Fruit fly (Drosophila melanogaster) whole organism, embryonic: ENCODE data around the gene ninaG.

Experiments used
- ATbp ChIP-seq: fragments of 200-800 bp; sonication (Bioruptor generic); optimal IDR thresholded peaks from 2 replicates; lab custom pipeline; 2017; ENCODE audit warnings: missing biosample characterization, mild to moderate bottlenecking, missing genetic modification characterization, missing genetic modification reagents
- Asciz ChIP-seq: fragments of 200-800 bp; sonication (Bioruptor generic); optimal IDR thresholded peaks from 2 replicates; lab custom pipeline; 2017; ENCODE audit warnings: missing biosample characterization, mild to moderate bottlenecking, missing genetic modification characterization, missing genetic modification reagents
- Awh ChIP-seq: fragments of 200-800 bp; sonication (Bioruptor generic); IDR thresholded peaks from 2 replicates; pipeline ENCODE4, ENCODE4 v1.3.6; 2022; ENCODE audit warnings: missing biosample characterization, missing genetic modification characterization
- B-H2 ChIP-seq: fragments of 200-800 bp; sonication (Bioruptor generic); optimal IDR thresholded peaks from 2 replicates; lab custom pipeline; 2018; ENCODE audit warnings: missing biosample characterization, mild to moderate bottlenecking, missing genetic modification characterization
- Bgb ChIP-seq: fragments of 200-800 bp; sonication (Bioruptor generic); IDR thresholded peaks from 2 replicates; pipeline ENCODE4 v1.3.6; 2022; ENCODE audit warnings: missing biosample characterization, missing genetic modification characterization; ENCODE audit not compliant: partially characterized antibody
- Blimp-1 ChIP-seq: fragments of 200-800 bp; sonication (Bioruptor generic); optimal IDR thresholded peaks from 3 replicates; lab custom pipeline; 2018; ENCODE audit warnings: missing biosample characterization, missing genetic modification characterization, mild to moderate bottlenecking, moderate library complexity, missing genetic modification reagents
- CG10959 ChIP-seq: fragments of 200-800 bp; sonication (Bioruptor generic); IDR thresholded peaks from 2 replicates; pipeline ENCODE4 v1.3.6; 2022; ENCODE audit warnings: missing biosample characterization, missing genetic modification characterization
- CG12219 ChIP-seq: fragments of 200-800 bp; sonication (Bioruptor generic); optimal IDR thresholded peaks from 3 replicates; lab custom pipeline; 2018; ENCODE audit warnings: missing biosample characterization, mild to moderate bottlenecking, missing genetic modification characterization
- CG12744 ChIP-seq: fragments of 200-800 bp; sonication (Bioruptor generic); optimal IDR thresholded peaks from 2 replicates; lab custom pipeline; 2016; ENCODE audit warnings: missing biosample characterization, missing genetic modification characterization
- CG13775 ChIP-seq: fragments of 200-800 bp; sonication (Bioruptor generic); optimal IDR thresholded peaks from 3 replicates; lab custom pipeline; 2017; ENCODE audit warnings: missing biosample characterization, mild to moderate bottlenecking, missing genetic modification characterization
- CG15269 ChIP-seq: fragments of 200-800 bp; sonication (Bioruptor generic); optimal IDR thresholded peaks from 2 replicates; lab custom pipeline; 2018; ENCODE audit warnings: missing biosample characterization, mild to moderate bottlenecking, missing genetic modification characterization, moderate library complexity
- CG15479 ChIP-seq: fragments of 200-800 bp; sonication (Bioruptor generic); optimal IDR thresholded peaks from 3 replicates; lab custom pipeline; 2019; ENCODE audit warnings: missing biosample characterization, mild to moderate bottlenecking, missing genetic modification characterization, moderate library complexity
- CG15514 ChIP-seq: fragments of 200-800 bp; sonication (Bioruptor generic); optimal IDR thresholded peaks from 3 replicates; lab custom pipeline; 2017; ENCODE audit warnings: missing biosample characterization, missing genetic modification characterization, mild to moderate bottlenecking, moderate library complexity, missing genetic modification reagents
- CG1647 ChIP-seq: fragments of 200-800 bp; sonication (Bioruptor generic); optimal IDR thresholded peaks from 3 replicates; lab custom pipeline; 2016; ENCODE audit warnings: missing biosample characterization, missing genetic modification characterization
- CG16813 ChIP-seq: fragments of 200-800 bp; sonication (Bioruptor generic); IDR thresholded peaks from 3 replicates; pipeline ENCODE4 v1.3.6; 2022; ENCODE audit warnings: missing biosample characterization, missing genetic modification characterization; ENCODE audit not compliant: partially characterized antibody
- CG1832 ChIP-seq: fragments of 200-800 bp; sonication (Bioruptor generic); optimal IDR thresholded peaks from 2 replicates; lab custom pipeline; 2017; ENCODE audit warnings: missing biosample characterization, mild to moderate bottlenecking, missing genetic modification characterization, inconsistent platforms
- CG2116 ChIP-seq: fragments of 200-800 bp; sonication (Bioruptor generic); optimal IDR thresholded peaks from 3 replicates; lab custom pipeline; 2018; ENCODE audit warnings: missing biosample characterization, mild to moderate bottlenecking, missing genetic modification characterization
- CG2129 ChIP-seq: fragments of 200-800 bp; sonication (Bioruptor generic); IDR thresholded peaks from 2 replicates; pipeline ENCODE4 v1.3.6; 2022; ENCODE audit warnings: missing biosample characterization, missing genetic modification characterization; ENCODE audit not compliant: partially characterized antibody
- CG2678 ChIP-seq: fragments of 200-800 bp; sonication (Bioruptor generic); optimal IDR thresholded peaks from 3 replicates; lab custom pipeline; 2019; ENCODE audit warnings: missing biosample characterization, mild to moderate bottlenecking, missing genetic modification characterization, moderate library complexity
- CG43689 ChIP-seq: fragments of 200-800 bp; sonication (Bioruptor generic); IDR thresholded peaks from 2 replicates; pipeline ENCODE4 v1.3.6; 2022; ENCODE audit warnings: missing biosample characterization, missing genetic modification characterization
- CG7745 ChIP-seq: fragments of 200-800 bp; sonication (Bioruptor generic); optimal IDR thresholded peaks from 2 replicates; lab custom pipeline; 2018; ENCODE audit warnings: missing biosample characterization, mild to moderate bottlenecking, missing genetic modification characterization, moderate library complexity
- CG8290 ChIP-seq, 3 experiments: fragments of 200-800 bp; sonication (Bioruptor generic); optimal IDR thresholded peaks; 2 replicates each; lab custom pipeline; 2016 to 2019; ENCODE audit warnings: missing biosample characterization in 3 of 3, missing genetic modification characterization in 3 of 3, mild to moderate bottlenecking in 2 of 3, moderate library complexity in 1 of 3
- Chrac-16 ChIP-seq: fragments of 200-800 bp; sonication (Bioruptor generic); optimal IDR thresholded peaks from 3 replicates; lab custom pipeline; 2016; ENCODE audit warnings: missing biosample characterization, missing genetic modification characterization
- CrebB ChIP-seq: fragments of 200-800 bp; sonication (Bioruptor generic); optimal IDR thresholded peaks from 3 replicates; lab custom pipeline; 2018; ENCODE audit warnings: missing biosample characterization, mild to moderate bottlenecking, missing genetic modification characterization
- Dad ChIP-seq: fragments of 200-800 bp; sonication (Bioruptor generic); optimal IDR thresholded peaks from 3 replicates; lab custom pipeline; 2016; ENCODE audit warnings: missing biosample characterization, missing genetic modification characterization
- Doc3 ChIP-seq: fragments of 200-800 bp; sonication (Bioruptor generic); IDR thresholded peaks from 3 replicates; pipeline ENCODE4 v1.3.6; 2022; ENCODE audit warnings: missing biosample characterization, missing genetic modification characterization; ENCODE audit not compliant: partially characterized antibody
- HmgD ChIP-seq: fragments of 200-800 bp; sonication (Bioruptor generic); optimal IDR thresholded peaks from 3 replicates; lab custom pipeline; 2016; ENCODE audit warnings: missing biosample characterization, missing genetic modification characterization
- Mad ChIP-seq: fragments of 200-800 bp; sonication (Bioruptor generic); optimal IDR thresholded peaks from 2 replicates; lab custom pipeline; 2016; ENCODE audit warnings: missing biosample characterization, missing genetic modification characterization
- Meics ChIP-seq: fragments of 200-800 bp; sonication (Bioruptor generic); optimal IDR thresholded peaks from 2 replicates; lab custom pipeline; 2017; ENCODE audit warnings: missing biosample characterization, mild to moderate bottlenecking, missing genetic modification characterization
- NFAT ChIP-seq: fragments of 200-800 bp; sonication (Bioruptor generic); IDR thresholded peaks from 2 replicates; pipeline ENCODE4 v1.3.6; 2022; ENCODE audit warnings: missing biosample characterization, missing genetic modification characterization
- Neu2 ChIP-seq: fragments of 200-800 bp; sonication (Bioruptor generic); optimal IDR thresholded peaks from 3 replicates; lab custom pipeline; 2016; ENCODE audit warnings: missing biosample characterization, missing genetic modification characterization, borderline replicate concordance
- Nf-YA ChIP-seq: fragments of 200-800 bp; sonication (Bioruptor generic); IDR thresholded peaks from 2 replicates; pipeline ENCODE4 v1.3.6; 2022; ENCODE audit warnings: missing biosample characterization, missing genetic modification characterization
- Poxn ChIP-seq: fragments of 200-800 bp; sonication (Bioruptor generic); IDR thresholded peaks from 2 replicates; pipeline ENCODE4 v1.3.6; 2022; ENCODE audit warnings: missing biosample characterization, missing genetic modification characterization
- Sox100B ChIP-seq: fragments of 200-800 bp; sonication (Bioruptor generic); optimal IDR thresholded peaks from 3 replicates; lab custom pipeline; 2018; ENCODE audit warnings: missing biosample characterization, mild to moderate bottlenecking, missing genetic modification characterization
- Spps ChIP-seq: fragments of 200-800 bp; sonication (Bioruptor generic); optimal IDR thresholded peaks from 2 replicates; lab custom pipeline; 2018; ENCODE audit warnings: missing biosample characterization, mild to moderate bottlenecking, missing genetic modification characterization
- Trl ChIP-seq, 3 experiments: fragments of >200 bp in 2 of 3; fragments of 200-800 bp in 1 of 3; sonication (Bioruptor generic) in 1 of 3; optimal IDR thresholded peaks; 2 replicates in 1 of 3; 3 replicates in 2 of 3; lab custom pipeline; 2016 to 2017; ENCODE audit warnings: missing biosample characterization in 1 of 3, missing genetic modification characterization in 1 of 3
- abd-A ChIP-seq: fragments of 200-800 bp; sonication (Bioruptor generic); optimal IDR thresholded peaks from 3 replicates; lab custom pipeline; 2019; ENCODE audit warnings: missing biosample characterization, mild to moderate bottlenecking, missing genetic modification characterization, moderate library complexity
- btn ChIP-seq: fragments of 200-800 bp; sonication (Bioruptor generic); optimal IDR thresholded peaks from 2 replicates; lab custom pipeline; 2016; ENCODE audit warnings: missing biosample characterization, missing genetic modification characterization
- ci ChIP-seq: fragments of 200-800 bp; sonication (Bioruptor generic); IDR thresholded peaks from 3 replicates; pipeline ENCODE4 v1.3.6; 2022; ENCODE audit warnings: missing biosample characterization, missing genetic modification characterization
- crc ChIP-seq: fragments of 200-800 bp; sonication (Bioruptor generic); optimal IDR thresholded peaks from 2 replicates; lab custom pipeline; 2016; ENCODE audit warnings: missing biosample characterization, missing genetic modification characterization
- emc ChIP-seq: fragments of 200-800 bp; sonication (Bioruptor generic); optimal IDR thresholded peaks from 2 replicates; lab custom pipeline; 2016; ENCODE audit warnings: missing biosample characterization, missing genetic modification characterization
- esg ChIP-seq: fragments of 200-800 bp; sonication (Bioruptor generic); conservative IDR thresholded peaks from 2 replicates; pipeline ENCODE4 v1.3.6; 2022; ENCODE audit warnings: missing biosample characterization, missing genetic modification characterization
- gem ChIP-seq: fragments of 200-800 bp; sonication (Bioruptor generic); optimal IDR thresholded peaks from 2 replicates; lab custom pipeline; 2019; ENCODE audit warnings: missing biosample characterization, mild to moderate bottlenecking, missing genetic modification characterization, moderate library complexity
- lola ChIP-seq, 3 experiments: fragments of >200 bp in 2 of 3; fragments of 200-800 bp in 1 of 3; sonication (Bioruptor generic) in 1 of 3; optimal IDR thresholded peaks; 2 replicates each; lab custom pipeline; 2017 to 2019; ENCODE audit warnings: missing biosample characterization in 3 of 3, missing genetic modification characterization in 3 of 3, mild to moderate bottlenecking in 1 of 3, moderate library complexity in 1 of 3
- lov ChIP-seq, 2 experiments: fragments of 200-800 bp in 1 of 2; fragments of >200 bp in 1 of 2; sonication (Bioruptor generic) in 1 of 2; IDR thresholded peaks in 1 of 2; optimal IDR thresholded peaks in 1 of 2; 2 replicates in 1 of 2; 3 replicates in 1 of 2; pipeline versions ENCODE4 v1.3.6 to Lab custom; 2017 to 2022; ENCODE audit warnings: missing biosample characterization in 1 of 2, missing genetic modification characterization in 1 of 2
- wek ChIP-seq: fragments of 200-800 bp; sonication (Bioruptor generic); optimal IDR thresholded peaks from 3 replicates; lab custom pipeline; 2018; ENCODE audit warnings: missing biosample characterization, mild to moderate bottlenecking, missing genetic modification characterization, moderate library complexity
- zen ChIP-seq: fragments of 200-800 bp; sonication (Bioruptor generic); optimal IDR thresholded peaks from 3 replicates; lab custom pipeline; 2018; ENCODE audit warnings: missing biosample characterization, mild to moderate bottlenecking, missing genetic modification characterization, moderate library complexity

The ninaG gene

dm6 chr3R:11421643-11422122, at the start of gene ninaG, which contains the start of gene Sptz (continued):
- peak; percentile 96 for TF ChIP-seq esg (GFP tag; lab: Robert Waterston, UW)
- peak; percentile 88 for TF ChIP-seq Awh (GFP tag; lab: Robert Waterston, UW)
- TF ChIP-seq CG7745 = no peak
- peak; percentile 95 for TF ChIP-seq Mad
- peak; percentile 96 for TF ChIP-seq Chrac-16 (GFP tag; lab: Kevin White, UChicago)
- no peak for TF ChIP-seq wek (GFP tag; lab: Kevin White, UChicago)
- TF ChIP-seq HmgD (GFP tag; lab: Kevin White, UChicago) = peak; percentile 86
- TF ChIP-seq CrebB = peak; percentile 77
- peak; percentile 93 for TF ChIP-seq CG15514 (GFP tag; lab: Kevin White, UChicago)
- peak; percentile 30 for TF ChIP-seq CG15479
- TF ChIP-seq abd-A = no peak
- TF ChIP-seq Doc3 = no peak
- peak; percentile 93 for TF ChIP-seq Dad (GFP tag; lab: Kevin White, UChicago)
- peak; percentile 94 for TF ChIP-seq CG13775 (GFP tag; lab: Kevin White, UChicago)
- no peak for TF ChIP-seq lov (optimal IDR thresholded peaks at IDR 0.05; lab: Kevin White, UChicago)
- peak; percentile 92 for TF ChIP-seq lov (GFP tag; IDR thresholded peaks at IDR 0.05; lab: Robert Waterston, UW)
- peak; percentile 83 for TF ChIP-seq CG43689
- TF ChIP-seq gem (tag; lab: Kevin White, UChicago) = peak; percentile 95
- TF ChIP-seq zen = peak; percentile 94
- TF ChIP-seq B-H2 = no peak
- peak; percentile 66 for TF ChIP-seq CG12219 (GFP tag; lab: Kevin White, UChicago)
- TF ChIP-seq CG15269 = peak; percentile 87
- peak; percentile 90 for TF ChIP-seq emc (GFP tag; lab: Kevin White, UChicago)
- TF ChIP-seq Spps (tag; lab: Kevin White, UChicago) = peak; percentile 87
- peak; percentile 95 for TF ChIP-seq CG1647 (GFP tag; lab: Kevin White, UChicago)
- no peak for TF ChIP-seq CG1832 (GFP tag; lab: Kevin White, UChicago)
- peak; percentile 80 for TF ChIP-seq Asciz (GFP tag; lab: Kevin White, UChicago)
- TF ChIP-seq Bgb (GFP tag; lab: Robert Waterston, UW) = no peak
- TF ChIP-seq Meics = peak; percentile 87
- peak; percentile 91 for TF ChIP-seq CG2678 (tag; lab: Kevin White, UChicago)
- TF ChIP-seq ATbp (GFP tag; lab: Kevin White, UChicago) = no peak
- TF ChIP-seq CG12744 (GFP tag; lab: Kevin White, UChicago) = peak; percentile 92
- TF ChIP-seq CG2129 (GFP tag; lab: Robert Waterston, UW) = no peak
- TF ChIP-seq CG10959 (GFP tag; lab: Robert Waterston, UW) = peak; percentile 93
- TF ChIP-seq Neu2 (GFP tag; lab: Kevin White, UChicago) = peak; percentile 74
- peak; percentile 91 for TF ChIP-seq ci (GFP tag; lab: Robert Waterston, UW)
- peak; percentile 82 for TF ChIP-seq crc (GFP tag; lab: Kevin White, UChicago)
- no peak for TF ChIP-seq Trl (optimal IDR thresholded peaks at IDR 0.05; lab: Kevin White, UChicago)
- peak; percentile 96 for TF ChIP-seq Trl (GFP tag; optimal IDR thresholded peaks at IDR 0.05; lab: Kevin White, UChicago)
- peak; percentile 76 for TF ChIP-seq btn (GFP tag; lab: Kevin White, UChicago)
- TF ChIP-seq Poxn (GFP tag; lab: Robert Waterston, UW) = peak; percentile 70; the same call in 1 of the 2 replicates
- TF ChIP-seq NFAT (GFP tag; lab: Robert Waterston, UW) = peak; percentile 88
- no peak for TF ChIP-seq CG8290 (GFP tag; optimal IDR thresholded peaks at IDR 0.05; lab: Kevin White, UChicago)
- TF ChIP-seq CG8290 (tag; optimal IDR thresholded peaks at IDR 0.05; lab: Kevin White, UChicago) = peak in 1 of 2 experiments; percentile 46
- peak; percentile 95 for TF ChIP-seq CG2116 (GFP tag; lab: Kevin White, UChicago)
- peak; percentile 55; the same call in 2 of the 3 replicates for TF ChIP-seq CG16813 (GFP tag; lab: Robert Waterston, UW)
- TF ChIP-seq lola (GFP tag; optimal IDR thresholded peaks at IDR 0.05; lab: Kevin White, UChicago) = peak in 1 of 3 experiments; percentile 92
- TF ChIP-seq Blimp-1 (GFP tag; lab: Kevin White, UChicago) = peak; percentile 86
- peak; percentile 87 for TF ChIP-seq Nf-YA (GFP tag; lab: Robert Waterston, UW)
- TF ChIP-seq Sox100B = no peak
